Fruit fly (Drosophila melanogaster): ENCODE data around the gene exex.

- TF ChIP-seq kni (GFP tag; optimal IDR thresholded peaks at IDR 0.05) (no peak), CG12744 (GFP tag; optimal IDR thresholded peaks at IDR 0.05) (no peak), CoRest (tag; optimal IDR thresholded peaks at IDR 0.05) (no peak), CG18764 (GFP tag; optimal IDR thresholded peaks at IDR 0.05) (no peak), Max (GFP tag; optimal IDR thresholded peaks at IDR 0.05) (no peak)
These were observed 4.6 kb downstream of the exex start for dm6 chr3L:7952560-7952959.

Measured in whole organism, embryonic.